Fruit fly (Drosophila melanogaster) whole organism, prepupa: ENCODE measurements around the gene CG14456.

Experiments
- CG10631 ChIP-seq: fragments of 200-800 bp; sonication (Bioruptor generic); optimal IDR thresholded peaks from 2 replicates; lab custom pipeline; 2016; ENCODE audit warnings: missing biosample characterization, missing genetic modification characterization
- CG6808 ChIP-seq: fragments of 200-800 bp; sonication (Bioruptor generic); optimal IDR thresholded peaks from 3 replicates; lab custom pipeline; 2017; ENCODE audit warnings: missing biosample characterization, missing genetic modification characterization, mild to moderate bottlenecking, moderate library complexity, missing genetic modification reagents
- net ChIP-seq: fragments of 200-800 bp; sonication (Bioruptor generic); optimal IDR thresholded peaks from 3 replicates; lab custom pipeline; 2016; ENCODE audit warnings: missing biosample characterization, missing genetic modification characterization
- salr ChIP-seq, 2 experiments: fragments of 200-800 bp; sonication (Bioruptor generic); optimal IDR thresholded peaks; 3 replicates each; lab custom pipeline; 2016 to 2018; ENCODE audit warnings: missing biosample characterization in 2 of 2, missing genetic modification characterization in 2 of 2, mild to moderate bottlenecking in 1 of 2

DNA sequence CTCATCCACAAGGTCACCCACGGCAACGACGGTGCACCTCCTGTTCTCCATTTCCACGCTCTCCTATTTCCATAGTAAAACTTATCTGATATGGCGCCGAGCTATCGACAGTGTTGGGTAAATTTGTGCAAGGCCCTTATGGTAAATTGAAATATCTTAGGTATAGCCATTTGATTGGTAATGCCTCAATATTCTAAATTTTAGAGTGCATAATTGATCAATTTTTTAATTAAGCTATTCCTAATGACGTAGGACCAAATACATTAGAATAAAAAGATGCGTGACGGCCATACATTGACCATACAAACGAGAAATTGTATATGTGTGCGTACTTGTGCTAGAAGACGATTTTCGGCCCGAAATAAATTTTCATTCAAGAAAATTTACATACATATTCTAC, 35.0 kb downstream of the CG14456 start, which contains the start of gene CG14451:
- TF ChIP-seq salr (GFP tag; optimal IDR thresholded peaks at IDR 0.05; lab: Kevin White, UChicago) (no peak), CG6808 (GFP tag; lab: Kevin White, UChicago) (no peak), net (GFP tag; lab: Kevin White, UChicago) (no peak), CG10631 (no peak)
